Fruit fly (Drosophila melanogaster): ENCODE measurements around the gene Ktl.

Gene Ktl

dm6 chr3R:20850395-20851039 lies 46.6 kb downstream of the Ktl start, which contains the start of gene RpS30 (continued):
- TF ChIP-seq CG15601 (tag; optimal IDR thresholded peaks at IDR 0.05) (peak; percentile 55), sima (GFP tag; optimal IDR thresholded peaks at IDR 0.05) (no peak), CG9727 (GFP tag; optimal IDR thresholded peaks at IDR 0.05) (peak; percentile 51), Sox100B (GFP tag; optimal IDR thresholded peaks at IDR 0.05) (no peak), CG11093 (GFP tag; IDR thresholded peaks at IDR 0.05) (no peak), pros (GFP tag; optimal IDR thresholded peaks at IDR 0.05) (no peak), CG33213 (GFP tag; optimal IDR thresholded peaks at IDR 0.05) (peak; percentile 75), CG15269 (tag; optimal IDR thresholded peaks at IDR 0.05) (peak; percentile 24), CG11504 (tag; optimal IDR thresholded peaks at IDR 0.05) (peak; percentile 60), CG17802 (tag; optimal IDR thresholded peaks at IDR 0.05) (no peak), Rx (GFP tag; IDR thresholded peaks at IDR 0.05) (no peak), CG3838 (GFP tag; optimal IDR thresholded peaks at IDR 0.05) (no peak), psq (GFP tag; optimal IDR thresholded peaks at IDR 0.05) (no peak), hth (optimal IDR thresholded peaks at IDR 0.05) (no peak), dpn (GFP tag; optimal IDR thresholded peaks at IDR 0.05) (peak; percentile 29 to 46), zen (tag; optimal IDR thresholded peaks at IDR 0.05) (peak; percentile 64), Hand (GFP tag; optimal IDR thresholded peaks at IDR 0.05) (no peak), CG10267 (tag; optimal IDR thresholded peaks at IDR 0.05) (peak; percentile 74), ab (GFP tag; optimal IDR thresholded peaks at IDR 0.05) (no peak), Tbp (GFP tag; optimal IDR thresholded peaks at IDR 0.05) (no peak), hkb (optimal IDR thresholded peaks at IDR 0.05) (no peak), hkb (GFP tag; IDR thresholded peaks at IDR 0.05) (0 out of 2 replicates have a peak, but pooled peaks have one; percentile 19), Opbp (GFP tag; IDR thresholded peaks at IDR 0.05; ENCODE audit: partially characterized antibody) (peak; percentile 98), CG2712 (tag; optimal IDR thresholded peaks at IDR 0.05) (peak; percentile 71), mld (GFP tag; IDR thresholded peaks at IDR 0.05; ENCODE audit: partially characterized antibody) (peak; percentile 81; the same call in 2 of the 3 replicates), kay (GFP tag; optimal IDR thresholded peaks at IDR 0.05) (no peak), CG13296 (GFP tag; optimal IDR thresholded peaks at IDR 0.05) (peak; percentile 11), ken (GFP tag; IDR thresholded peaks at IDR 0.05) (no peak), eve (GFP tag; optimal IDR thresholded peaks at IDR 0.05) (no peak), stc (GFP tag; IDR thresholded peaks at IDR 0.05) (peak; percentile 45; the same call in 1 of the 2 replicates), Lpt (GFP tag; optimal IDR thresholded peaks at IDR 0.05) (no peak), Gug (GFP tag; IDR thresholded peaks at IDR 0.05) (no peak; the same call in 3 of the 4 replicates), trh (GFP tag; optimal IDR thresholded peaks at IDR 0.05) (no peak), ttk (GFP tag; IDR thresholded peaks at IDR 0.05) (no peak), E2f1 (GFP tag; IDR thresholded peaks at IDR 0.05) (peak; percentile 25; the same call in 1 of the 2 replicates), CG6765 (GFP tag; optimal IDR thresholded peaks at IDR 0.05) (peak; percentile 8), vnd (GFP tag; IDR thresholded peaks at IDR 0.05; ENCODE audit: partially characterized antibody) (peak; percentile 94), CG10431 (GFP tag; optimal IDR thresholded peaks at IDR 0.05) (peak; percentile 34), Lim3 (GFP tag; IDR thresholded peaks at IDR 0.05) (no peak), Mrtf (GFP tag; IDR thresholded peaks at IDR 0.05) (no peak), tio (GFP tag; optimal IDR thresholded peaks at IDR 0.05) (no peak), pzg (GFP tag; optimal IDR thresholded peaks at IDR 0.05) (peak; percentile 99), pan (optimal IDR thresholded peaks at IDR 0.05) (no peak), pan (GFP tag; optimal IDR thresholded peaks at IDR 0.05 in 1 of 2, IDR thresholded peaks at IDR 0.05 in 1 of 2) (no peak), disco-r (GFP tag; optimal IDR thresholded peaks at IDR 0.05) (no peak), Blimp-1 (GFP tag; optimal IDR thresholded peaks at IDR 0.05) (no peak), CoRest (tag; optimal IDR thresholded peaks at IDR 0.05) (peak; percentile 68), CG32532 (GFP tag; IDR thresholded peaks at IDR 0.05) (peak; percentile 69), CG4730 (GFP tag; IDR thresholded peaks at IDR 0.05) (no peak), CG12942 (GFP tag; optimal IDR thresholded peaks at IDR 0.05) (no peak), CG3847 (GFP tag; IDR thresholded peaks at IDR 0.05) (peak; percentile 71)
